Fruit fly (Drosophila melanogaster) whole organism, larva: ENCODE measurements around the gene Ciz1.

Experiments used
- noc ChIP-seq: fragments of 200-800 bp; sonication (Bioruptor generic); optimal IDR thresholded peaks from 3 replicates; lab custom pipeline; 2019; ENCODE audit warnings: missing biosample characterization, mild to moderate bottlenecking, missing genetic modification characterization, moderate library complexity

The Ciz1 gene

dm6 chr3L:9872035-9872434 lies 7.6 kb downstream of the Ciz1 start:
- no peak for TF ChIP-seq noc (tag; lab: Kevin White, UChicago)

DNA sequence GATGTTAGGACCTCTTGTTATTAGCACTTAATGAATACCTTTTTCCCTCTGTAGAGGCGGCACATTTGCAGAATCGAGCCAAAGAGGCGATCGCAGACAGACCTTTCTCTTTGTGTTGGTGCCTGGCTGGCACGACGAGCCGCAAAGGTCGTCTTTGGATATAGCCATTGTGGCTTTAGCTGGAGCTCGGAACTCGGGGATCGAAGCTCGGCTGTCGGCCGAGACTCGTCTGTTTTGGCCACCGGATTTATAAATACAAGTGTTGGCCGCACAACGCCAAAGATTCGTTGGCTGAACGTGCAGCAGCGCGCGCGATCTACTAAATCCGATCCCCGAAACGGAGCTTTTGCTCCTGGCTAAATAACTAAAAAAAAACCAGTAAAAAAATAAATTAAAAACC lies 14.2 kb downstream of the Ciz1 start, which contains the start of gene CG34382:
TSS of gene CG34382 (plus strand) at position 301 of the 400 bp plus-strand sequence.
- no peak for TF ChIP-seq noc (tag; lab: Kevin White, UChicago)

- TF ChIP-seq noc (tag; lab: Kevin White, UChicago), result peak; percentile 79
Observed at dm6 chr3L:9888630-9889130, 24.2 kb downstream of the Ciz1 start, which contains the start of the genes Taf2 and CalpB. Gene Taf2, minus strand, starts transcription at chr3L:9888683. Gene CalpB, plus strand, starts transcription at chr3L:9888762.

DNA sequence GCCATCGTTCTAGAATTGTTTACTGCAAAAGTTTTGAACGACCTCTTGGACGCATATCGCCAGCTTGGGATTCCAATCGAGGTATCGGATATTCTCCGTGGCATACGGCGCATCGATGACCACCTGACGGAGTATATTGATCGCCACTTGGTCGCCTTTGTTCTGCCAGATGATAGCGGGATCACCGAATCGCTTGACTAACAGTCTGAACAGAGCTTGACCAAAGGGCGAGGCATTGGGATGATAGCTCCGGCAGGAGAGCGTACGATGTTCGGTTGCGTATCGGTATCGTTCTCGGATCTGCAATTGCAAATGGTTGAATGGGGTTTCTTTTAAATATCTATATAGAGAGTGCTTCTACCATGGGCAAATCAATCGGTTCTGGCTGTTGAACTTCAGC lies 29.5 kb downstream of the Ciz1 start:
- TF ChIP-seq noc (tag; lab: Kevin White, UChicago), result no peak

- no peak for TF ChIP-seq noc (tag; lab: Kevin White, UChicago)
Observed at dm6 chr3L:9894643-9895042, 30.2 kb downstream of the Ciz1 start, which contains the start of the genes CG6709 and Hez. Gene CG6709, minus strand, starts transcription at chr3L:9894743. Gene Hez, minus strand, starts transcription at chr3L:9894743.

DNA sequence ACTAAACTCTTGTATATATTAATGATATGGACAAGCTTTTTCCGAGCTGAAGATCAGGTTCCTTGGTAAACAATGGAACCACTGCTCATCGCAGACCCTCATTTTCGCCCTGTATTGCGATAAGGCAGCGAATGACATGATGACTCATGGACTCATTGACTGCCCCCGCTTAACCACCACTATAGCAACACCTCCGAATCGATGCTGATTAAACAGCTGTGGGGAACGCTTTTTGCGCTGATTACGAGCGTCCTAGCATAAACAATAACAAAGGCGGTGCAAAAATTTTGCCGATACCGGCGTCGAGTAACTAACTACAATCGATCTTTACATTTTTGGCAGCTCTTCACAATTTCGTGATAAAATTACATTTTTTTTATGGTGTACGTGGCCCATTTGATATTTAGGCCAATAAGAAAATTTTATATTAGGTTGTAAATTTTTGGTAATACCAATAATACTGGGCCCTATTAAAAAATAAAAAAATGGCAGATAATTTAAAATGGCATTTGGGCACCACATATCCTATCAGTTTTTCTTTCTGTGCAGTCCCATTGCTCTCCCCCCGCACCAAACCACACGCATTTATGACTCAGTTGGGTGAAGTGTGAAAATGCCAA lies 32.8 kb downstream of the Ciz1 start:
- peak; percentile 58 for TF ChIP-seq noc (tag; lab: Kevin White, UChicago)

- no peak for TF ChIP-seq noc (tag; lab: Kevin White, UChicago)
Observed at dm6 chr3L:9898355-9898754, 33.9 kb downstream of the Ciz1 start, which contains the start of the genes CG6707 and CG46387. Gene CG6707, minus strand, starts transcription at chr3L:9898575. Gene CG46387, plus strand, starts transcription at chr3L:9898626.

DNA sequence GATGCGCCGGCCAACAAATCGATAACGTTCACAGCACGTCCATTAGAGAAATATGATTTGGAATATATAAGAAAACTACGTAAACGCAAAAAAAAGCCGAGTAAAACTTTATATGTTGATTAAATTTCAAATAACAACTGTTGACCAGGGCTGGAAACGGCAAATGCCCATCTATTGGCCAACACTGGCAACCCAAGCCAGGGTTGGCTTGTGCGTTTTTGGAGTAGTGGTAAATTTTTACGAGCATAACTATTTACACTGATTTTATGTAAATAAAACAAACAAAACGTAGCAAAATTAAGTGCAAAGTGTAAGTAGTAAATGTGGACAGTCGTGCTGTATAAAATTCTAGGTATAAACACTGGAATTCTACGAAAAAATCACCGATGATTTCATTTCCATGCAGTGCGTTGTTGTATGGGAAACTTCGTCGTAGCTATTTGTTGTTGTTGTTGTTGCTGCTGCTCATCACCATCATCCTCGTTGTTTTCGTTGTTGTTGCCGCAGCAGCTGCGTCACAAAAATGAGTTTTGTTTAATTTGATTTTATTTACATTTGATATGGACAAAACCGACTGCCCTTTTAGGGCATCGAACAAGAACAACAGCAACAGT lies 34.7 kb downstream of the Ciz1 start, which contains the start of gene nudE:
TSS of gene nudE (plus strand) at position 196 of the 614 bp plus-strand sequence.
- TF ChIP-seq noc (tag; lab: Kevin White, UChicago), result peak; percentile 11

DNA sequence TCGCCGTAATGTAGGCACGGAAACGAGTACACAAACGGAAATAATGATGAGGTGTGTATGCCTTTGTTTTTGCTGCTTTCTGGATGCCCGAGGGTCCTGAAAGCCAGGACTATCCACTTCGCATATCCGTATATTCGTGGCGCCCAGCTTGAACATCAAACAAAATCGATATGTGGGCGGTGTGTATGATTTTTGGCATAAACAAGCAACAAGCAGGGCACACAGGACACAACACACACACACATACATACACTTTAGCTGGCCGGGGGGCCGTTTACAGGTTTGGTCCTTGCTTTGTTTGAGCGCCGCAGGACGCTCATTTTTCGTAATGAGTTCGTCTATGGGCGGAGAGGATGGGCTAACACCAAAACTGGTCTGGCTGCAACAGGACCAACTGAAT lies 40.5 kb downstream of the Ciz1 start:
- TF ChIP-seq noc (tag; lab: Kevin White, UChicago), result no peak

dm6 chr3L:9907719-9908170 lies 43.3 kb downstream of the Ciz1 start, which contains the start of gene bma:
Gene bma, plus strand, starts transcription at chr3L:9908120.
- no peak for TF ChIP-seq noc (tag; lab: Kevin White, UChicago)
